Fruit fly (Drosophila melanogaster): ENCODE data around the gene CG6661.

Gene CG6661

dm6 chr3L:14001658-14002523 lies 32.7 kb upstream of the CG6661 start, which contains the start of the genes Nprl3 and upSET (continued):
- TF ChIP-seq CG4854 (GFP tag; optimal IDR thresholded peaks at IDR 0.05) (no peak), Elba2 (GFP tag; optimal IDR thresholded peaks at IDR 0.05) (peak; percentile 87), CG31365 (tag; optimal IDR thresholded peaks at IDR 0.05) (no peak), CG42726 (GFP tag; IDR thresholded peaks at IDR 0.05; ENCODE audit: partially characterized antibody) (peak; percentile 89), CG13775 (GFP tag; optimal IDR thresholded peaks at IDR 0.05) (peak; percentile 18), CG7839 (tag; optimal IDR thresholded peaks at IDR 0.05) (peak; percentile 16), CG5245 (GFP tag; optimal IDR thresholded peaks at IDR 0.05) (no peak), bigmax (GFP tag; optimal IDR thresholded peaks at IDR 0.05) (no peak), CG10267 (tag; optimal IDR thresholded peaks at IDR 0.05) (peak; percentile 63), CG34422 (GFP tag; IDR thresholded peaks at IDR 0.05) (peak; percentile 34; the same call in 1 of the 3 replicates), crp (GFP tag; optimal IDR thresholded peaks at IDR 0.05) (peak in 1 of 2 experiments; percentile 26), CG6791 (GFP tag; IDR thresholded peaks at IDR 0.05; ENCODE audit: partially characterized antibody) (peak; percentile 83), Opbp (GFP tag; IDR thresholded peaks at IDR 0.05; ENCODE audit: partially characterized antibody) (peak; percentile 93), stwl (tag; optimal IDR thresholded peaks at IDR 0.05) (peak; percentile 77), caup (GFP tag; optimal IDR thresholded peaks at IDR 0.05; ENCODE audit: severe bottlenecking) (no peak), MESR4 (GFP tag; optimal IDR thresholded peaks at IDR 0.05) (peak; percentile 40), CG10321 (GFP tag; IDR thresholded peaks at IDR 0.05) (peak; percentile 90), CG2678 (tag; optimal IDR thresholded peaks at IDR 0.05) (peak; percentile 14), bbx (GFP tag; IDR thresholded peaks at IDR 0.05; ENCODE audit: partially characterized antibody) (peak; percentile 90), CG33213 (GFP tag; optimal IDR thresholded peaks at IDR 0.05) (peak; percentile 3), CG34224 (GFP tag; IDR thresholded peaks at IDR 0.05; ENCODE audit: partially characterized antibody) (peak; percentile 81), Lhr (GFP tag; optimal IDR thresholded peaks at IDR 0.05) (peak; percentile 33), Nf-YC (tag; optimal IDR thresholded peaks at IDR 0.05) (peak; percentile 60), CG1647 (GFP tag; optimal IDR thresholded peaks at IDR 0.05) (no peak), Max (GFP tag; optimal IDR thresholded peaks at IDR 0.05) (peak; percentile 24), ato (GFP tag; IDR thresholded peaks at IDR 0.05; ENCODE audit: partially characterized antibody) (peak; percentile 69; the same call in 1 of the 2 replicates), CoRest (tag; optimal IDR thresholded peaks at IDR 0.05) (peak; percentile 52), dmrt99B (tag; optimal IDR thresholded peaks at IDR 0.05) (no peak), hb (GFP tag; IDR thresholded peaks at IDR 0.05; ENCODE audit: partially characterized antibody) (peak; percentile 83), CG30403 (GFP tag; optimal IDR thresholded peaks at IDR 0.05) (no peak), pho (GFP tag; optimal IDR thresholded peaks at IDR 0.05) (peak; percentile 16), CG7786 (GFP tag; optimal IDR thresholded peaks at IDR 0.05) (no peak), CG2199 (GFP tag; IDR thresholded peaks at IDR 0.05) (no peak), run (tag; optimal IDR thresholded peaks at IDR 0.05) (no peak), CG17612 (GFP tag; IDR thresholded peaks at IDR 0.05) (no peak), CG12299 (tag; optimal IDR thresholded peaks at IDR 0.05) (peak; percentile 11), zfh2 (GFP tag; optimal IDR thresholded peaks at IDR 0.05) (no peak), Sry-δ (GFP tag; optimal IDR thresholded peaks at IDR 0.05) (peak; percentile 80), CG10431 (GFP tag; optimal IDR thresholded peaks at IDR 0.05) (no peak), en (GFP tag; optimal IDR thresholded peaks at IDR 0.05) (no peak), CG6854 (GFP tag; optimal IDR thresholded peaks at IDR 0.05) (no peak), knrl (GFP tag; IDR thresholded peaks at IDR 0.05; ENCODE audit: partially characterized antibody) (peak; percentile 90; the same call in 2 of the 3 replicates), grau (tag; optimal IDR thresholded peaks at IDR 0.05) (peak; percentile 22), ttk (GFP tag; IDR thresholded peaks at IDR 0.05) (no peak), rib (GFP tag; IDR thresholded peaks at IDR 0.05) (no peak), jumu (GFP tag; optimal IDR thresholded peaks at IDR 0.05) (no peak), Hr51 (GFP tag; optimal IDR thresholded peaks at IDR 0.05) (peak in 1 of 2 experiments; percentile 25)
